Fruit fly (Drosophila melanogaster): ENCODE results near the gene nxf2.
A peak's percentile ranks its signal among the peaks of the same experiment; 100 is the strongest.

The nxf2 gene

dm6 chr3L:16586989-16587388 lies 6.9 kb upstream of the nxf2 start, which contains the start of the genes Syx8 and CG32163:
Gene Syx8, minus strand, starts transcription at chr3L:16587057.
Gene CG32163, plus strand, starts transcription at chr3L:16587157.
- TF ChIP-seq OdsH (GFP tag; optimal IDR thresholded peaks at IDR 0.05): no peak
- TF ChIP-seq GATAd (GFP tag; optimal IDR thresholded peaks at IDR 0.05): no peak
- no peak for TF ChIP-seq dl (GFP tag; optimal IDR thresholded peaks at IDR 0.05; ENCODE audit: insufficient read depth in 1 of 2, partially characterized antibody in 2 of 2)
- TF ChIP-seq lola (GFP tag; optimal IDR thresholded peaks at IDR 0.05): no peak
- TF ChIP-seq Dfd (GFP tag; optimal IDR thresholded peaks at IDR 0.05): no peak
- no peak for TF ChIP-seq Hr78 (GFP tag; optimal IDR thresholded peaks at IDR 0.05)
- TF ChIP-seq psq (GFP tag; optimal IDR thresholded peaks at IDR 0.05): no peak
- TF ChIP-seq Rel (GFP tag; optimal IDR thresholded peaks at IDR 0.05): no peak
- TF ChIP-seq Rel (tag; optimal IDR thresholded peaks at IDR 0.05): peak; percentile 13

- no peak for TF ChIP-seq Rel (GFP tag; optimal IDR thresholded peaks at IDR 0.05)
- TF ChIP-seq Rel (tag; optimal IDR thresholded peaks at IDR 0.05): peak; percentile 46
- TF ChIP-seq Hr78 (GFP tag; optimal IDR thresholded peaks at IDR 0.05): no peak
- TF ChIP-seq rgr (GFP tag; optimal IDR thresholded peaks at IDR 0.05): peak; percentile 63
- TF ChIP-seq Hnf4 (GFP tag; optimal IDR thresholded peaks at IDR 0.05): no peak
- no peak for TF ChIP-seq pan (optimal IDR thresholded peaks at IDR 0.05)
- TF ChIP-seq woc (GFP tag; optimal IDR thresholded peaks at IDR 0.05): peak; percentile 87
- TF ChIP-seq HLH106 (tag; optimal IDR thresholded peaks at IDR 0.05): peak; percentile 13
- TF ChIP-seq CG9705 (GFP tag; optimal IDR thresholded peaks at IDR 0.05): no peak
- no peak for TF ChIP-seq brk (GFP tag; optimal IDR thresholded peaks at IDR 0.05)
- peak in 1 of 2 experiments; percentile 2 for TF ChIP-seq foxo (GFP tag; optimal IDR thresholded peaks at IDR 0.05)
- no peak for TF ChIP-seq sv (GFP tag; optimal IDR thresholded peaks at IDR 0.05)
- TF ChIP-seq Myc (optimal IDR thresholded peaks at IDR 0.05): no peak
- peak; percentile 11 for TF ChIP-seq Sp1 (GFP tag; optimal IDR thresholded peaks at IDR 0.05)
- TF ChIP-seq Jra (GFP tag; optimal IDR thresholded peaks at IDR 0.05): no peak
- no peak for TF ChIP-seq h (GFP tag; optimal IDR thresholded peaks at IDR 0.05)
- peak; percentile 10 for TF ChIP-seq Dif (GFP tag; optimal IDR thresholded peaks at IDR 0.05; ENCODE audit: partially characterized antibody)
- TF ChIP-seq br (GFP tag; optimal IDR thresholded peaks at IDR 0.05): no peak
- TF ChIP-seq Abd-B (GFP tag; optimal IDR thresholded peaks at IDR 0.05): no peak
- peak; percentile 8 for TF ChIP-seq Hr83 (GFP tag; optimal IDR thresholded peaks at IDR 0.05; ENCODE audit: poor library complexity, severe bottlenecking)
These were observed 4.0 kb upstream of the nxf2 start, which contains the start of gene UQCR-C2 for dm6 chr3L:16584074-16584578. Gene UQCR-C2, plus strand, starts transcription at chr3L:16584124.

- TF ChIP-seq woc (GFP tag; optimal IDR thresholded peaks at IDR 0.05) (peak; percentile 45), psq (GFP tag; optimal IDR thresholded peaks at IDR 0.05) (no peak), HLH106 (tag; optimal IDR thresholded peaks at IDR 0.05) (peak; percentile 65), sage (GFP tag; optimal IDR thresholded peaks at IDR 0.05) (no peak), CG9705 (GFP tag; optimal IDR thresholded peaks at IDR 0.05) (peak; percentile 12), fru (GFP tag; optimal IDR thresholded peaks at IDR 0.05) (peak; percentile 45), h (GFP tag; optimal IDR thresholded peaks at IDR 0.05) (peak; percentile 49), CG32264 (GFP tag; optimal IDR thresholded peaks at IDR 0.05) (no peak), br (GFP tag; optimal IDR thresholded peaks at IDR 0.05) (peak; percentile 22), CrebA (GFP tag; optimal IDR thresholded peaks at IDR 0.05; ENCODE audit: borderline replicate concordance) (no peak), jim (GFP tag; optimal IDR thresholded peaks at IDR 0.05) (no peak), OdsH (GFP tag; optimal IDR thresholded peaks at IDR 0.05) (no peak), ey (GFP tag; optimal IDR thresholded peaks at IDR 0.05) (peak; percentile 33), Sp1 (GFP tag; optimal IDR thresholded peaks at IDR 0.05) (peak; percentile 42), Jra (GFP tag; optimal IDR thresholded peaks at IDR 0.05) (peak; percentile 27), foxo (GFP tag; optimal IDR thresholded peaks at IDR 0.05) (peak in 1 of 2 experiments; percentile 58), Hr83 (GFP tag; optimal IDR thresholded peaks at IDR 0.05; ENCODE audit: poor library complexity, severe bottlenecking) (peak; percentile 29), rgr (GFP tag; optimal IDR thresholded peaks at IDR 0.05) (peak; percentile 22), Rel (GFP tag; optimal IDR thresholded peaks at IDR 0.05) (no peak), Rel (tag; optimal IDR thresholded peaks at IDR 0.05) (peak; percentile 50), Myc (optimal IDR thresholded peaks at IDR 0.05) (peak; percentile 15), dsf (GFP tag; optimal IDR thresholded peaks at IDR 0.05; ENCODE audit: borderline replicate concordance) (peak; percentile 29)
These were observed 2.7 kb upstream of the nxf2 start, which contains the start of gene Rpn12 for dm6 chr3L:16582678-16583315. Gene Rpn12, plus strand, starts transcription at chr3L:16583028.
